Worm (Caenorhabditis elegans): ENCODE data around the gene F48F7.6.

Gene F48F7.6

ce11 chrX:13969257-13969968 lies 8.2 kb upstream of the F48F7.6 start:
- TF ChIP-seq nfyb-1 (GFP tag; IDR thresholded peaks at IDR 0.05): peak; percentile 43; the same call in 1 of the 2 replicates
- no peak for TF ChIP-seq hlh-12 (tag; optimal IDR thresholded peaks at IDR 0.05)
- TF ChIP-seq lin-35 (GFP tag; optimal IDR thresholded peaks at IDR 0.05): peak in 1 of 3 experiments; percentile 70
- TF ChIP-seq atf-7 (tag; optimal IDR thresholded peaks at IDR 0.05): peak; percentile 54
- peak; percentile 12; the same call in 1 of the 2 replicates for TF ChIP-seq pbrm-1 (GFP tag; IDR thresholded peaks at IDR 0.05)
- TF ChIP-seq somi-1 (GFP tag; optimal IDR thresholded peaks at IDR 0.05): peak; percentile 10
- peak; percentile 97 for TF ChIP-seq K12H6.12 (tag; optimal IDR thresholded peaks at IDR 0.05)
- no peak for TF ChIP-seq aptf-2 (GFP tag; conservative IDR thresholded peaks at IDR 0.05)
- TF ChIP-seq nhr-80 (tag; optimal IDR thresholded peaks at IDR 0.05): peak; percentile 92
- TF ChIP-seq dox-1 (GFP tag; IDR thresholded peaks at IDR 0.05): peak; percentile 85
- TF ChIP-seq B0336.3 (GFP tag; IDR thresholded peaks at IDR 0.05): peak; percentile 85
- peak; percentile 38 for TF ChIP-seq mcd-1 (GFP tag; IDR thresholded peaks at IDR 0.05)
- peak; percentile 37 for TF ChIP-seq ztf-26 (tag; optimal IDR thresholded peaks at IDR 0.05)
- peak; percentile 13 for TF ChIP-seq tlf-1 (GFP tag; optimal IDR thresholded peaks at IDR 0.05)
- TF ChIP-seq ccch-3 (GFP tag; optimal IDR thresholded peaks at IDR 0.05): no peak
- TF ChIP-seq dpff-1 (tag; optimal IDR thresholded peaks at IDR 0.05): no peak
- peak; percentile 24 for TF ChIP-seq B0261.1 (tag; optimal IDR thresholded peaks at IDR 0.05)
- peak; percentile 55 for TF ChIP-seq ZK185.1 (tag; optimal IDR thresholded peaks at IDR 0.05; ENCODE audit: poor library complexity, severe bottlenecking)
- 0 out of 2 replicates have a peak, but pooled peaks have one; percentile 7 for TF ChIP-seq cebp-1 (GFP tag; IDR thresholded peaks at IDR 0.05)
- TF ChIP-seq cebp-1 (tag; optimal IDR thresholded peaks at IDR 0.05): peak; percentile 87
- peak; percentile 43; the same call in 1 of the 2 replicates for TF ChIP-seq lin-26 (GFP tag; IDR thresholded peaks at IDR 0.05)
- 0 out of 2 replicates have a peak, but pooled peaks have one; percentile 38 for TF ChIP-seq ekl-4 (GFP tag; IDR thresholded peaks at IDR 0.05)
- peak; percentile 32 for TF ChIP-seq die-1 (tag; optimal IDR thresholded peaks at IDR 0.05)
- no peak for TF ChIP-seq F57A8.1 (GFP tag; optimal IDR thresholded peaks at IDR 0.05)
- TF ChIP-seq bed-2 (GFP tag; IDR thresholded peaks at IDR 0.05): no peak
- TF ChIP-seq F22D6.2 (tag; optimal IDR thresholded peaks at IDR 0.05): peak; percentile 8
- TF ChIP-seq snpc-1.1 (tag; optimal IDR thresholded peaks at IDR 0.05; ENCODE audit: insufficient read depth): no peak
- peak; percentile 56 for TF ChIP-seq chd-7 (tag; optimal IDR thresholded peaks at IDR 0.05)
- TF ChIP-seq lin-40 (tag; optimal IDR thresholded peaks at IDR 0.05): peak; percentile 83
- no peak for TF ChIP-seq pha-4 (tag; optimal IDR thresholded peaks at IDR 0.05)
- TF ChIP-seq gei-17 (GFP tag; optimal IDR thresholded peaks at IDR 0.05): peak; percentile 65
- peak; percentile 51 for TF ChIP-seq tbp1 (GFP tag; optimal IDR thresholded peaks at IDR 0.05)
- peak; percentile 58 for TF ChIP-seq ztf-18 (tag; optimal IDR thresholded peaks at IDR 0.05)
- TF ChIP-seq zfh-2 (GFP tag; conservative IDR thresholded peaks at IDR 0.05): peak; percentile 97
- TF ChIP-seq dpl-1 (GFP tag; optimal IDR thresholded peaks at IDR 0.05): no peak
- TF ChIP-seq K11D2.4 (GFP tag; IDR thresholded peaks at IDR 0.05): peak; percentile 86
- no peak for TF ChIP-seq snpc-4 (GFP tag; optimal IDR thresholded peaks at IDR 0.05)
- peak in 3 of 4 experiments; percentile 12 to 59 (median 55) for TF ChIP-seq snpc-4 (tag; optimal IDR thresholded peaks at IDR 0.05)
- TF ChIP-seq ceh-58 (GFP tag; IDR thresholded peaks at IDR 0.05): no peak
- 0 out of 2 replicates have a peak, but pooled peaks have one; percentile 30 for TF ChIP-seq bed-1 (GFP tag; IDR thresholded peaks at IDR 0.05)
- no peak for TF ChIP-seq fkh-3 (tag; optimal IDR thresholded peaks at IDR 0.05)
- TF ChIP-seq egl-18 (GFP tag; IDR thresholded peaks at IDR 0.05): no peak
- TF ChIP-seq hmg-1.2 (GFP tag; IDR thresholded peaks at IDR 0.05): peak; percentile 76; the same call in 1 of the 2 replicates
- TF ChIP-seq nhr-120 (GFP tag; IDR thresholded peaks at IDR 0.05): no peak
- 0 out of 2 replicates have a peak, but pooled peaks have one; percentile 14 for TF ChIP-seq rcor-1 (GFP tag; IDR thresholded peaks at IDR 0.05)
- TF ChIP-seq madf-10 (tag; optimal IDR thresholded peaks at IDR 0.05): peak; percentile 86
- peak; percentile 51 for TF ChIP-seq nhr-90 (tag; optimal IDR thresholded peaks at IDR 0.05)
- peak; percentile 82 for TF ChIP-seq attf-5 (GFP tag; optimal IDR thresholded peaks at IDR 0.05)
